Worm (Caenorhabditis elegans) whole organism, L1 larva: ENCODE results near the gene F53B3.5.
A peak's percentile ranks its signal among the peaks of the same experiment; 100 is the strongest.

Experiments used
- C34B4.2 ChIP-seq: sonication (generic microtip); optimal IDR thresholded peaks from 2 replicates; lab custom pipeline; 2017; ENCODE audit warnings: mild to moderate bottlenecking, missing genetic modification characterization, missing compliant biosample characterization
- F16B12.6 ChIP-seq: fragments of 150-350 bp; optimal IDR thresholded peaks from 2 replicates; lab custom pipeline; 2014; ENCODE audit warnings: missing biosample characterization, missing genetic modification characterization
- aha-1 ChIP-seq: fragments of 150-350 bp; optimal IDR thresholded peaks from 2 replicates; lab custom pipeline; 2014; ENCODE audit warnings: missing biosample characterization, missing genetic modification characterization
- alr-1 ChIP-seq: fragments of 200-800 bp; sonication (Bioruptor generic); optimal IDR thresholded peaks from 2 replicates; lab custom pipeline; 2018; ENCODE audit warnings: borderline replicate concordance, mild to moderate bottlenecking, missing genetic modification characterization, missing compliant biosample characterization
- ama-1 ChIP-seq: fragments of 150-350 bp; optimal IDR thresholded peaks from 2 replicates; lab custom pipeline; 2014
- blmp-1 ChIP-seq: fragments of 150-350 bp; optimal IDR thresholded peaks from 2 replicates; lab custom pipeline; 2014; ENCODE audit warnings: missing biosample characterization, missing genetic modification characterization
- ceh-63 ChIP-seq: fragments of 200-800 bp; sonication (Bioruptor generic); optimal IDR thresholded peaks from 2 replicates; lab custom pipeline; 2018; ENCODE audit warnings: mild to moderate bottlenecking, missing genetic modification characterization, missing compliant biosample characterization
- ceh-88 ChIP-seq: fragments of 200-800 bp; sonication (Bioruptor generic); IDR thresholded peaks from 2 replicates; pipeline ENCODE4 v1.3.6; 2022; ENCODE audit warnings: missing genetic modification characterization, missing compliant biosample characterization
- ceh-90 ChIP-seq: sonication (generic microtip); optimal IDR thresholded peaks from 2 replicates; lab custom pipeline; 2016; ENCODE audit warnings: missing genetic modification characterization, missing compliant biosample characterization
- ces-1 ChIP-seq: fragments of 150-350 bp; optimal IDR thresholded peaks from 2 replicates; lab custom pipeline; 2014; ENCODE audit warnings: missing biosample characterization, missing genetic modification reagents, missing genetic modification characterization
- dpl-1 ChIP-seq, 3 experiments: fragments of 150-350 bp in 2 of 3; sonication (generic microtip) in 1 of 3; optimal IDR thresholded peaks; 2 replicates each; lab custom pipeline; 2014 to 2017; ENCODE audit warnings: missing biosample characterization in 3 of 3, missing genetic modification characterization in 3 of 3, missing genetic modification reagents in 3 of 3
- dsc-1 ChIP-seq: sonication (generic microtip); optimal IDR thresholded peaks from 2 replicates; lab custom pipeline; 2016; ENCODE audit warnings: mild to moderate bottlenecking, missing genetic modification characterization, missing compliant biosample characterization
- efl-1 ChIP-seq, 4 experiments: fragments of 150-350 bp; optimal IDR thresholded peaks in 3 of 4; peaks in 1 of 4; 1 replicate in 1 of 4; 2 replicates in 3 of 4; lab custom pipeline; 2014; ENCODE audit warnings: missing biosample characterization in 2 of 4, missing genetic modification characterization in 2 of 4, missing genetic modification reagents in 2 of 4
- efl-3 ChIP-seq: fragments of 200-800 bp; sonication (Bioruptor generic); optimal IDR thresholded peaks from 2 replicates; lab custom pipeline; 2018; ENCODE audit warnings: mild to moderate bottlenecking, missing genetic modification characterization, missing compliant biosample characterization
- egl-27 ChIP-seq, 2 experiments: fragments of 150-350 bp in 1 of 2; sonication (generic microtip); optimal IDR thresholded peaks; 3 replicates each; lab custom pipeline; 2017 to 2018; ENCODE audit warnings: missing biosample characterization in 2 of 2, missing genetic modification characterization in 2 of 2, missing genetic modification reagents in 2 of 2
- elt-2 ChIP-seq: sonication (generic microtip); optimal IDR thresholded peaks from 2 replicates; lab custom pipeline; 2016; ENCODE audit warnings: missing genetic modification characterization, mild to moderate bottlenecking, inconsistent platforms, missing compliant biosample characterization, missing genetic modification reagents
- elt-3 ChIP-seq, 6 experiments: fragments of 150-350 bp in 1 of 6; sonication (generic microtip); optimal IDR thresholded peaks; 2 replicates each; lab custom pipeline; 2017 to 2018; ENCODE audit warnings: missing biosample characterization in 6 of 6, missing genetic modification characterization in 6 of 6, inconsistent platforms in 1 of 6
- fkh-10 ChIP-seq: sonication (generic microtip); optimal IDR thresholded peaks from 2 replicates; lab custom pipeline; 2017; ENCODE audit warnings: missing biosample characterization, missing genetic modification reagents, missing genetic modification characterization
- fkh-8 ChIP-seq: sonication (generic microtip); optimal IDR thresholded peaks from 2 replicates; lab custom pipeline; 2016; ENCODE audit warnings: mild to moderate bottlenecking, missing genetic modification characterization, missing compliant biosample characterization
- grh-1 ChIP-seq: fragments of 200-800 bp; sonication (Bioruptor generic); IDR thresholded peaks from 2 replicates; pipeline ENCODE4 v1.3.6; 2022; ENCODE audit warnings: missing genetic modification reagents, missing genetic modification characterization, missing compliant biosample characterization
- hlh-4 ChIP-seq: sonication (generic microtip); optimal IDR thresholded peaks from 2 replicates; lab custom pipeline; 2016; ENCODE audit warnings: mild to moderate bottlenecking, missing genetic modification characterization, missing compliant biosample characterization
- jun-1 ChIP-seq: fragments of 150-350 bp; optimal IDR thresholded peaks from 2 replicates; lab custom pipeline; 2014; ENCODE audit warnings: missing biosample characterization, missing genetic modification reagents, missing genetic modification characterization
- lin-35 ChIP-seq, 2 experiments: fragments of 150-350 bp; optimal IDR thresholded peaks; 2 replicates each; lab custom pipeline; 2014; ENCODE audit warnings: missing biosample characterization in 2 of 2, missing genetic modification characterization in 2 of 2, missing genetic modification reagents in 2 of 2
- lin-39 ChIP-seq: fragments of 150-350 bp; optimal IDR thresholded peaks from 2 replicates; lab custom pipeline; 2014; ENCODE audit warnings: missing biosample characterization, missing genetic modification reagents, missing genetic modification characterization
- nhr-11 ChIP-seq: fragments of 150-350 bp; optimal IDR thresholded peaks from 2 replicates; lab custom pipeline; 2014; ENCODE audit warnings: missing biosample characterization, missing genetic modification characterization
- nhr-19 ChIP-seq: fragments of 200-800 bp; sonication (Bioruptor generic); conservative IDR thresholded peaks from 2 replicates; pipeline ENCODE4 v1.3.6; 2022; ENCODE audit warnings: missing genetic modification characterization, missing compliant biosample characterization
- nhr-20 ChIP-seq: sonication (generic microtip); optimal IDR thresholded peaks from 2 replicates; lab custom pipeline; 2016; ENCODE audit warnings: mild to moderate bottlenecking, missing genetic modification characterization, missing compliant biosample characterization
- nhr-47 ChIP-seq: sonication (generic microtip); optimal IDR thresholded peaks from 2 replicates; lab custom pipeline; 2016; ENCODE audit warnings: mild to moderate bottlenecking, missing genetic modification characterization, moderate library complexity, missing compliant biosample characterization
- nhr-71 ChIP-seq: sonication (generic microtip); optimal IDR thresholded peaks from 2 replicates; lab custom pipeline; 2016; ENCODE audit warnings: mild to moderate bottlenecking, missing genetic modification characterization, moderate library complexity, missing compliant biosample characterization
- nhr-85 ChIP-seq: sonication (generic microtip); peaks from one replicate; lab custom pipeline; 2016; ENCODE audit warnings: missing genetic modification characterization, inconsistent platforms, missing compliant biosample characterization
- nhr-90 ChIP-seq: sonication (generic microtip); optimal IDR thresholded peaks from 2 replicates; lab custom pipeline; 2016; ENCODE audit warnings: mild to moderate bottlenecking, missing genetic modification characterization, missing compliant biosample characterization; ENCODE audit not compliant: poor library complexity
- pqm-1 ChIP-seq: sonication (generic microtip); optimal IDR thresholded peaks from 3 replicates; lab custom pipeline; 2017; ENCODE audit warnings: missing biosample characterization, missing genetic modification characterization
- rnt-1 ChIP-seq: sonication (generic microtip); optimal IDR thresholded peaks from 2 replicates; lab custom pipeline; 2016; ENCODE audit warnings: mild to moderate bottlenecking, missing genetic modification characterization, moderate library complexity, missing compliant biosample characterization
- skn-1 ChIP-seq: fragments of 150-350 bp; optimal IDR thresholded peaks from 2 replicates; lab custom pipeline; 2014; ENCODE audit warnings: missing biosample characterization, missing genetic modification characterization
- snpc-4 ChIP-seq: fragments of 150-350 bp; optimal IDR thresholded peaks from 2 replicates; lab custom pipeline; 2014; ENCODE audit warnings: missing biosample characterization, missing genetic modification characterization
- sox-4 ChIP-seq: sonication (generic microtip); optimal IDR thresholded peaks from 2 replicates; lab custom pipeline; 2016; ENCODE audit warnings: missing genetic modification characterization, missing compliant biosample characterization
- sup-37 ChIP-seq: fragments of 200-800 bp; sonication (Bioruptor generic); optimal IDR thresholded peaks from 2 replicates; lab custom pipeline; 2018; ENCODE audit warnings: mild to moderate bottlenecking, missing genetic modification characterization, missing compliant biosample characterization
- swsn-7 ChIP-seq: sonication (generic microtip); optimal IDR thresholded peaks from 2 replicates; lab custom pipeline; 2016; ENCODE audit warnings: missing genetic modification characterization, missing compliant biosample characterization
- tbx-2 ChIP-seq: sonication (generic microtip); optimal IDR thresholded peaks from 2 replicates; lab custom pipeline; 2016; ENCODE audit warnings: missing genetic modification characterization, missing compliant biosample characterization
- tlp-1 ChIP-seq: fragments of 150-350 bp; optimal IDR thresholded peaks from 2 replicates; lab custom pipeline; 2014; ENCODE audit warnings: missing biosample characterization, missing genetic modification characterization
- unc-130 ChIP-seq: fragments of 150-350 bp; optimal IDR thresholded peaks from 2 replicates; lab custom pipeline; 2017; ENCODE audit warnings: missing biosample characterization, missing genetic modification characterization, inconsistent platforms
- unc-30 ChIP-seq: sonication (generic microtip); optimal IDR thresholded peaks from 2 replicates; lab custom pipeline; 2017; ENCODE audit warnings: missing biosample characterization, missing genetic modification characterization
- unc-86 ChIP-seq: sonication (generic microtip); optimal IDR thresholded peaks from 2 replicates; lab custom pipeline; 2016; ENCODE audit warnings: missing genetic modification characterization, missing compliant biosample characterization

The F53B3.5 gene

DNA sequence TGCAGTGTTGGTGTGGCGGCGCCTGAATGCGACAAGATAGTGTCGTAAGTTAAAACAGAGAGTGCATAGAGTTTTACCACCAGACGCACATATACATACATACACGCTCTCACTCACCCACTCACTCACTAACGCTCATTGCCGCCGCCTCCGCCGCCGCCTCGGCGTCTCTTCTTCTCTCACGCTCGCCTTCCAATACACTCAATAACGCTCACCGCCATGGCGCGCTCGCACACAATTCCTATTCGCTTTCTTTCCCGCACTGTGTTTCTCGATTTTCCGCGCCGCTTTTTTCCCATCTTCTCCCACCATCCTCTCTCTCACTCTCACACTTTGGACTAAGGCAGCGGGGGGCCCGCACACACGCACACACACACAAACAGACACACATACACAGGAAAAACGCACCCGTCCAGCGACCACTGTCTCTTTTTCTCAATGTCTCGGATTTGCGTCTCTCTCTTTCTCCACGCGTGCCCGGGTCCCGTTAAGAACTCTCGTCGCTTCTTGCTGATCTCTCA is 26.9 kb downstream of the F53B3.5 start, which contains the start of gene kin-29 (continued):
- TF ChIP-seq ceh-88 (GFP tag; lab: Robert Waterston, UW) (peak; percentile 51; the same call in 1 of the 2 replicates), alr-1 (tag; lab: Kevin White, UChicago) (no peak), egl-27 (tag; optimal IDR thresholded peaks at IDR 0.05; lab: Kevin White, UChicago) (peak; percentile 26 to 45), nhr-85 (peak; percentile 93), lin-39 (tag; lab: Kevin White, UChicago) (no peak), efl-3 (GFP tag; lab: Kevin White, UChicago) (no peak), fkh-10 (GFP tag; lab: Kevin White, UChicago) (peak; percentile 89), snpc-4 (tag; lab: Kevin White, UChicago) (peak; percentile 18), nhr-11 (tag; lab: Kevin White, UChicago) (no peak)

- TF ChIP-seq nhr-90 (tag; lab: Kevin White, UChicago) (no peak), tbx-2 (tag; lab: Kevin White, UChicago) (no peak), pqm-1 (tag; lab: Kevin White, UChicago) (no peak), efl-1 (optimal IDR thresholded peaks at IDR 0.05; lab: Kevin White, UChicago) (no peak), efl-1 (GFP tag; optimal IDR thresholded peaks at IDR 0.05 in 1 of 2; lab: Kevin White, UChicago) (peak in 1 of 2 experiments; percentile 12), sup-37 (GFP tag; lab: Kevin White, UChicago) (no peak), jun-1 (tag; lab: Kevin White, UChicago) (no peak), nhr-47 (tag; lab: Kevin White, UChicago) (peak; percentile 1), rnt-1 (peak; percentile 16), snpc-4 (tag; lab: Kevin White, UChicago) (peak; percentile 94), efl-3 (GFP tag; lab: Kevin White, UChicago) (no peak), nhr-71 (peak; percentile 14), C34B4.2 (tag; lab: Kevin White, UChicago) (no peak), dsc-1 (tag; lab: Kevin White, UChicago) (peak; percentile 10), lin-35 (GFP tag; optimal IDR thresholded peaks at IDR 0.05; lab: Kevin White, UChicago) (no peak)
- TF ChIP-seq, all 84 proteins: peak for 6
Measured at ce11 chrX:2843508-2843907, 35.9 kb downstream of the F53B3.5 start.

DNA sequence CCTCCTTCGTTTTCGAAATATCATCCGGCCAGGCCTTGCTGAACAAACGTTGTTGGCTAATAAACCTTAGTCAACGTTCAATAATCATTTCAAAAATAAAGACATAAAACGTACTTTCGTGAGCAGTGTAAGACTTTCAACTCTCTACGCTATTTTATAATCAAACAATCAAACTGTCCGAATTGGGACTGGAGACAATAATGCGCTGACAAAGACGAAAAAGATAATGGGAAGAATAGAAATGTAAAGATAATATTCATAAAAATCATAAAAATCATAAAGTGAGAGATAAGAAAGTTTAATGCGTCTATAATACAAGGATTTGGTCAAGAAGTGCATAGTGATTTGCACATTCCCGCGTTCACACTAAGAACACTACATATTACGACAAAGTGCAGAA is 37.6 kb downstream of the F53B3.5 start:
- TF ChIP-seq F16B12.6 (peak; percentile 35), egl-27 (tag; optimal IDR thresholded peaks at IDR 0.05; lab: Kevin White, UChicago) (no peak), tlp-1 (tag; lab: Kevin White, UChicago) (peak; percentile 11), nhr-71 (peak; percentile 9), sup-37 (GFP tag; lab: Kevin White, UChicago) (no peak), nhr-85 (peak; percentile 28), dpl-1 (GFP tag; optimal IDR thresholded peaks at IDR 0.05; lab: Kevin White, UChicago) (peak in 1 of 3 experiments; percentile 29), unc-30 (tag; lab: Kevin White, UChicago) (no peak), pqm-1 (tag; lab: Kevin White, UChicago) (peak; percentile 68), efl-1 (optimal IDR thresholded peaks at IDR 0.05; lab: Kevin White, UChicago) (peak in 1 of 2 experiments; percentile 12), efl-1 (GFP tag; optimal IDR thresholded peaks at IDR 0.05 in 1 of 2; lab: Kevin White, UChicago) (peak in 1 of 2 experiments; percentile 86), elt-2 (tag; lab: Kevin White, UChicago) (peak; percentile 81), nhr-11 (tag; lab: Kevin White, UChicago) (no peak)
- TF ChIP-seq, all 84 proteins: peak for 8

DNA sequence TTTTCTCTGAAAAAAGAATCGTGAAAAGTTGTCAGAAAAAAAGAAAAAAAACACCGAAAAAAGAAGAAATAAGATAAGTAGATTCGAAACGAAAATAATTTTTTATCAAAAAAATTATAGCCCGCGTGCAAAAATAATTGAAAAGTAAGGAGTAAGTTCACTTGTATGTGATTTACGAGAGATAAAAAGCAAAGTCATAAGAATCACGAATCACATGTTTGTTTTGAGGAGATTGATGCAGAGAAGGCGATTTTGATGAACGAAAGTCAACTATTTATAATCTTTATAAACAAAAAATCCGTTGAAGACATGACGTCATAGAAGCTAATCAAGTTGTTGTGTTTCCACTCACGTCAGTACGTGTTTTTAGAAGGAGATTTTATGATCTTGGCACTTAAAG is 39.1 kb downstream of the F53B3.5 start, which contains the start of gene Y71H10B.1:
Gene Y71H10B.1 (minus strand): TSS at position 6 of the 400 bp plus-strand sequence.
- no peak for TF ChIP-seq unc-86 (tag; lab: Kevin White, UChicago)
- no peak for TF ChIP-seq ceh-63 (GFP tag; lab: Kevin White, UChicago)
- no peak for TF ChIP-seq ama-1 (lab: Kevin White, UChicago)
- no peak for TF ChIP-seq fkh-8 (tag; lab: Kevin White, UChicago)
- TF ChIP-seq blmp-1 (tag; lab: Kevin White, UChicago), result peak; percentile 27
- TF ChIP-seq sup-37 (GFP tag; lab: Kevin White, UChicago), result no peak
- TF ChIP-seq hlh-4 (tag; lab: Kevin White, UChicago), result no peak
- no peak for TF ChIP-seq swsn-7 (tag; lab: Kevin White, UChicago)
- no peak for TF ChIP-seq jun-1 (tag; lab: Kevin White, UChicago)
- no peak for TF ChIP-seq ceh-88 (GFP tag; lab: Robert Waterston, UW)
- TF ChIP-seq sox-4 (tag; lab: Kevin White, UChicago), result no peak
- no peak for TF ChIP-seq ces-1
- peak in 2 of 6 experiments; percentile 46 to 66 for TF ChIP-seq elt-3 (tag; optimal IDR thresholded peaks at IDR 0.05; lab: Kevin White, UChicago)
- TF ChIP-seq nhr-90 (tag; lab: Kevin White, UChicago), result peak; percentile 40
- peak in 1 of 2 experiments; percentile 32 for TF ChIP-seq lin-35 (GFP tag; optimal IDR thresholded peaks at IDR 0.05; lab: Kevin White, UChicago)
- peak; percentile 15; the same call in 1 of the 2 replicates for TF ChIP-seq nhr-19 (GFP tag; lab: Robert Waterston, UW)
- peak; percentile 7 for TF ChIP-seq unc-130
- no peak for TF ChIP-seq unc-30 (tag; lab: Kevin White, UChicago)
- TF ChIP-seq skn-1, result no peak
- TF ChIP-seq ceh-90 (tag; lab: Kevin White, UChicago), result no peak
- peak; percentile 70 for TF ChIP-seq nhr-71
- TF ChIP-seq aha-1, result no peak
- peak; percentile 57 for TF ChIP-seq nhr-20 (tag; lab: Kevin White, UChicago)
- TF ChIP-seq tlp-1 (tag; lab: Kevin White, UChicago), result no peak
- no peak for TF ChIP-seq grh-1
